Worm (Caenorhabditis elegans): ENCODE results near the gene ZK938.11.

The ZK938.11 gene

ce11 chrII:9803320-9803719, 36.9 kb downstream of the ZK938.11 start, which contains the start of gene cyp-13A7:
Gene cyp-13A7, plus strand, starts transcription at chrII:9803620.
- TF ChIP-seq cog-1 (tag; optimal IDR thresholded peaks at IDR 0.05), result no peak
- TF ChIP-seq ref-1 (GFP tag; conservative IDR thresholded peaks at IDR 0.05), result no peak
- no peak for TF ChIP-seq klf-2 (GFP tag; conservative IDR thresholded peaks at IDR 0.05)
- no peak for TF ChIP-seq ztf-23 (GFP tag; IDR thresholded peaks at IDR 0.05)
- TF ChIP-seq med-1 (GFP tag; optimal IDR thresholded peaks at IDR 0.05; ENCODE audit: insufficient read depth), result no peak
- TF ChIP-seq T22C8.4 (GFP tag; IDR thresholded peaks at IDR 0.05), result no peak
- no peak for TF ChIP-seq ztf-29 (GFP tag; IDR thresholded peaks at IDR 0.05)
- TF ChIP-seq tab-1 (GFP tag; IDR thresholded peaks at IDR 0.05), result no peak
- TF ChIP-seq flt-1 (GFP tag; IDR thresholded peaks at IDR 0.05), result no peak

ce11 chrII:9802642-9803041, 37.6 kb downstream of the ZK938.11 start, which contains the start of gene cyp-13A6:
Gene cyp-13A6, minus strand, starts transcription at chrII:9802821.
- TF ChIP-seq tab-1 (GFP tag; IDR thresholded peaks at IDR 0.05) (no peak), klf-2 (GFP tag; conservative IDR thresholded peaks at IDR 0.05) (no peak), ref-1 (GFP tag; conservative IDR thresholded peaks at IDR 0.05) (no peak), flt-1 (GFP tag; IDR thresholded peaks at IDR 0.05) (no peak), ztf-23 (GFP tag; IDR thresholded peaks at IDR 0.05) (no peak), cog-1 (tag; optimal IDR thresholded peaks at IDR 0.05) (no peak), T22C8.4 (GFP tag; IDR thresholded peaks at IDR 0.05) (no peak), med-1 (GFP tag; optimal IDR thresholded peaks at IDR 0.05; ENCODE audit: insufficient read depth) (no peak), ztf-29 (GFP tag; IDR thresholded peaks at IDR 0.05) (no peak)

ce11 chrII:9800251-9800650, 40.0 kb downstream of the ZK938.11 start, which contains the start of gene cyp-13A5:
Gene cyp-13A5, minus strand, starts transcription at chrII:9800362.
- no peak for TF ChIP-seq ztf-29 (GFP tag; IDR thresholded peaks at IDR 0.05)
- TF ChIP-seq ref-1 (GFP tag; conservative IDR thresholded peaks at IDR 0.05), result no peak
- TF ChIP-seq cog-1 (tag; optimal IDR thresholded peaks at IDR 0.05), result no peak
- TF ChIP-seq med-1 (GFP tag; optimal IDR thresholded peaks at IDR 0.05; ENCODE audit: insufficient read depth), result no peak
- TF ChIP-seq tab-1 (GFP tag; IDR thresholded peaks at IDR 0.05), result no peak
- TF ChIP-seq T22C8.4 (GFP tag; IDR thresholded peaks at IDR 0.05), result no peak
- TF ChIP-seq klf-2 (GFP tag; conservative IDR thresholded peaks at IDR 0.05), result no peak

- no peak for TF ChIP-seq T22C8.4 (GFP tag; IDR thresholded peaks at IDR 0.05)
- no peak for TF ChIP-seq klf-2 (GFP tag; conservative IDR thresholded peaks at IDR 0.05)
- no peak for TF ChIP-seq tab-1 (GFP tag; IDR thresholded peaks at IDR 0.05)
- TF ChIP-seq cog-1 (tag; optimal IDR thresholded peaks at IDR 0.05), result no peak
- no peak for TF ChIP-seq ztf-29 (GFP tag; IDR thresholded peaks at IDR 0.05)
- TF ChIP-seq ztf-23 (GFP tag; IDR thresholded peaks at IDR 0.05), result no peak
Measured at ce11 chrII:9797664-9798063, 42.5 kb downstream of the ZK938.11 start, which contains the start of gene cyp-13A4. Gene cyp-13A4, minus strand, starts transcription at chrII:9797740.

ce11 chrII:9793197-9793596, 47.0 kb downstream of the ZK938.11 start, which contains the start of gene cyp-13A3:
Gene cyp-13A3, minus strand, starts transcription at chrII:9793297.
- no peak for TF ChIP-seq T22C8.4 (GFP tag; IDR thresholded peaks at IDR 0.05)
- TF ChIP-seq ztf-29 (GFP tag; IDR thresholded peaks at IDR 0.05), result no peak
- TF ChIP-seq med-1 (GFP tag; optimal IDR thresholded peaks at IDR 0.05; ENCODE audit: insufficient read depth), result no peak
- no peak for TF ChIP-seq tab-1 (GFP tag; IDR thresholded peaks at IDR 0.05)
- TF ChIP-seq cog-1 (tag; optimal IDR thresholded peaks at IDR 0.05), result no peak

ce11 chrII:9791185-9791584, 49.0 kb downstream of the ZK938.11 start:
- TF ChIP-seq tab-1 (GFP tag; IDR thresholded peaks at IDR 0.05) (no peak), cog-1 (tag; optimal IDR thresholded peaks at IDR 0.05) (no peak), flt-1 (GFP tag; IDR thresholded peaks at IDR 0.05) (no peak), ztf-29 (GFP tag; IDR thresholded peaks at IDR 0.05) (no peak), med-1 (GFP tag; optimal IDR thresholded peaks at IDR 0.05; ENCODE audit: insufficient read depth) (no peak)
